Worm (Caenorhabditis elegans) whole organism, L2 larva: ENCODE measurements around the gene R08C7.12.

ENCODE experiments used
- C34F6.9 ChIP-seq: fragments of 150-350 bp; optimal IDR thresholded peaks from 2 replicates; lab custom pipeline; 2014; ENCODE audit warnings: missing biosample characterization, missing genetic modification characterization
- F13H6.1 ChIP-seq: sonication (generic microtip); optimal IDR thresholded peaks from 2 replicates; lab custom pipeline; 2016; ENCODE audit warnings: missing genetic modification characterization, missing compliant biosample characterization
- R02D3.7 ChIP-seq: fragments of 150-350 bp; optimal IDR thresholded peaks from 2 replicates; lab custom pipeline; 2014; ENCODE audit warnings: missing biosample characterization, missing genetic modification characterization
- Y55F3AM.14 ChIP-seq: fragments of 200-800 bp; sonication (Bioruptor generic); optimal IDR thresholded peaks from 2 replicates; lab custom pipeline; 2018; ENCODE audit warnings: mild to moderate bottlenecking, missing genetic modification characterization, missing compliant biosample characterization
- ZK546.5 ChIP-seq: sonication (generic microtip); optimal IDR thresholded peaks from 2 replicates; lab custom pipeline; 2017; ENCODE audit warnings: missing biosample characterization, missing genetic modification characterization
- aly-2 ChIP-seq: fragments of 150-350 bp; optimal IDR thresholded peaks from 2 replicates; lab custom pipeline; 2014; ENCODE audit warnings: missing biosample characterization, missing genetic modification characterization
- ama-1 ChIP-seq: fragments of 150-350 bp; optimal IDR thresholded peaks from 2 replicates; lab custom pipeline; 2018; ENCODE audit warnings: inconsistent platforms
- blmp-1 ChIP-seq: sonication (generic microtip); optimal IDR thresholded peaks from 2 replicates; lab custom pipeline; 2017; ENCODE audit warnings: missing genetic modification characterization, mild to moderate bottlenecking, missing compliant biosample characterization, antibody characterized with exemption, moderate library complexity; ENCODE audit not compliant: insufficient read depth
- ceh-16 ChIP-seq: fragments of 150-350 bp; optimal IDR thresholded peaks from 2 replicates; lab custom pipeline; 2014; ENCODE audit warnings: missing biosample characterization, missing genetic modification characterization
- crh-2 ChIP-seq: sonication (generic microtip); optimal IDR thresholded peaks from 2 replicates; lab custom pipeline; 2017; ENCODE audit warnings: missing biosample characterization, missing genetic modification characterization
- dmd-4 ChIP-seq: sonication (generic microtip); optimal IDR thresholded peaks from 2 replicates; lab custom pipeline; 2017; ENCODE audit warnings: missing biosample characterization, missing genetic modification characterization
- egl-27 ChIP-seq: sonication (generic microtip); optimal IDR thresholded peaks from 3 replicates; lab custom pipeline; 2017; ENCODE audit warnings: missing biosample characterization, missing genetic modification reagents, missing genetic modification characterization
- elt-1 ChIP-seq: fragments of 150-350 bp; optimal IDR thresholded peaks from 2 replicates; lab custom pipeline; 2014; ENCODE audit warnings: missing biosample characterization, missing genetic modification characterization
- fos-1 ChIP-seq: fragments of 150-350 bp; optimal IDR thresholded peaks from 2 replicates; lab custom pipeline; 2014; ENCODE audit warnings: missing biosample characterization, missing genetic modification characterization
- gmeb-1 ChIP-seq: fragments of 150-350 bp; optimal IDR thresholded peaks from 2 replicates; lab custom pipeline; 2014; ENCODE audit warnings: missing biosample characterization, missing genetic modification characterization
- lin-11 ChIP-seq: fragments of 150-350 bp; sonication (generic microtip); optimal IDR thresholded peaks from 2 replicates; lab custom pipeline; 2014; ENCODE audit warnings: missing biosample characterization, missing genetic modification characterization, inconsistent platforms, mixed read lengths
- lin-13 ChIP-seq: fragments of 150-350 bp; optimal IDR thresholded peaks from 2 replicates; lab custom pipeline; 2014; ENCODE audit warnings: missing biosample characterization, missing genetic modification reagents, missing genetic modification characterization
- lin-39 ChIP-seq: fragments of 150-350 bp; optimal IDR thresholded peaks from 2 replicates; lab custom pipeline; 2014; ENCODE audit warnings: missing biosample characterization, missing genetic modification reagents, missing genetic modification characterization
- lsy-2 ChIP-seq, 2 experiments: fragments of 150-350 bp in 1 of 2; sonication (generic microtip) in 1 of 2; optimal IDR thresholded peaks; 2 replicates each; lab custom pipeline; 2014 to 2017; ENCODE audit warnings: missing biosample characterization in 2 of 2, missing genetic modification characterization in 2 of 2
- mab-5 ChIP-seq: fragments of 150-350 bp; optimal IDR thresholded peaks from 2 replicates; lab custom pipeline; 2014; ENCODE audit warnings: missing biosample characterization, missing genetic modification characterization
- mbf-1 ChIP-seq: sonication (generic microtip); optimal IDR thresholded peaks from 2 replicates; lab custom pipeline; 2017; ENCODE audit warnings: missing biosample characterization, missing genetic modification characterization
- nhr-10 ChIP-seq: sonication (generic microtip); optimal IDR thresholded peaks from 2 replicates; lab custom pipeline; 2017; ENCODE audit warnings: missing biosample characterization, missing genetic modification characterization
- nhr-12 ChIP-seq: fragments of 150-350 bp; optimal IDR thresholded peaks from 2 replicates; lab custom pipeline; 2014; ENCODE audit warnings: missing biosample characterization, missing genetic modification characterization
- nhr-129 ChIP-seq: fragments of 150-350 bp; optimal IDR thresholded peaks from 2 replicates; lab custom pipeline; 2014; ENCODE audit warnings: missing biosample characterization, missing genetic modification characterization
- nhr-21 ChIP-seq: fragments of 150-350 bp; optimal IDR thresholded peaks from 2 replicates; lab custom pipeline; 2014; ENCODE audit warnings: missing biosample characterization, missing genetic modification characterization
- nhr-23 ChIP-seq: fragments of 150-350 bp; optimal IDR thresholded peaks from 2 replicates; lab custom pipeline; 2014; ENCODE audit warnings: missing biosample characterization, missing genetic modification reagents, missing genetic modification characterization
- nhr-237 ChIP-seq: fragments of 150-350 bp; optimal IDR thresholded peaks from 2 replicates; lab custom pipeline; 2014; ENCODE audit warnings: missing biosample characterization, missing genetic modification characterization
- nhr-25 ChIP-seq: fragments of 150-350 bp; sonication (generic microtip); optimal IDR thresholded peaks from 3 replicates; lab custom pipeline; 2014; ENCODE audit warnings: missing biosample characterization, missing genetic modification characterization
- nhr-6 ChIP-seq: fragments of 150-350 bp; optimal IDR thresholded peaks from 2 replicates; lab custom pipeline; 2014; ENCODE audit warnings: missing biosample characterization, missing genetic modification characterization
- nhr-77 ChIP-seq: fragments of 150-350 bp; optimal IDR thresholded peaks from 2 replicates; lab custom pipeline; 2014; ENCODE audit warnings: missing biosample characterization, missing genetic modification characterization
- peb-1 ChIP-seq: fragments of 150-350 bp; optimal IDR thresholded peaks from 2 replicates; lab custom pipeline; 2014; ENCODE audit warnings: missing biosample characterization, missing genetic modification characterization
- sem-4 ChIP-seq: fragments of 150-350 bp; optimal IDR thresholded peaks from 2 replicates; lab custom pipeline; 2014; ENCODE audit warnings: missing biosample characterization, missing genetic modification reagents, missing genetic modification characterization
- skn-1 ChIP-seq: sonication (generic microtip); optimal IDR thresholded peaks from 2 replicates; lab custom pipeline; 2017; ENCODE audit warnings: missing biosample characterization, missing genetic modification characterization
- sma-3 ChIP-seq: sonication (generic microtip); optimal IDR thresholded peaks from 2 replicates; lab custom pipeline; 2016; ENCODE audit warnings: missing genetic modification reagents, missing genetic modification characterization, missing compliant biosample characterization
- sma-9 ChIP-seq, 2 experiments: fragments of 150-350 bp in 1 of 2; sonication (generic microtip) in 1 of 2; optimal IDR thresholded peaks; 2 replicates each; lab custom pipeline; 2014 to 2016; ENCODE audit warnings: missing genetic modification characterization in 2 of 2, mild to moderate bottlenecking in 1 of 2, missing biosample characterization in 1 of 2, missing compliant biosample characterization in 1 of 2, missing genetic modification reagents in 1 of 2, moderate library complexity in 1 of 2
- snpc-4 ChIP-seq: fragments of 150-350 bp; optimal IDR thresholded peaks from 2 replicates; lab custom pipeline; 2014; ENCODE audit warnings: missing biosample characterization, missing genetic modification characterization
- unc-55 ChIP-seq: fragments of 150-350 bp; sonication (generic microtip); optimal IDR thresholded peaks from 3 replicates; lab custom pipeline; 2014; ENCODE audit warnings: missing biosample characterization, missing genetic modification reagents, missing genetic modification characterization
- unc-62 ChIP-seq: fragments of 150-350 bp; optimal IDR thresholded peaks from 2 replicates; lab custom pipeline; 2014; ENCODE audit warnings: missing biosample characterization, missing genetic modification reagents, missing genetic modification characterization
- zag-1 ChIP-seq: fragments of 150-350 bp; optimal IDR thresholded peaks from 2 replicates; lab custom pipeline; 2014; ENCODE audit warnings: missing biosample characterization, missing genetic modification characterization
- ztf-1 ChIP-seq: fragments of 200-800 bp; sonication (Bioruptor generic); conservative IDR thresholded peaks from 2 replicates; pipeline ENCODE4 v1.3.6; 2022; ENCODE audit warnings: missing genetic modification characterization, missing compliant biosample characterization
- ztf-11 ChIP-seq: sonication (generic microtip); optimal IDR thresholded peaks from 2 replicates; lab custom pipeline; 2017; ENCODE audit warnings: missing biosample characterization, missing genetic modification characterization
- ztf-4 ChIP-seq: fragments of 150-350 bp; optimal IDR thresholded peaks from 2 replicates; lab custom pipeline; 2014; ENCODE audit warnings: missing biosample characterization, missing genetic modification characterization

R08C7.12 gene

DNA sequence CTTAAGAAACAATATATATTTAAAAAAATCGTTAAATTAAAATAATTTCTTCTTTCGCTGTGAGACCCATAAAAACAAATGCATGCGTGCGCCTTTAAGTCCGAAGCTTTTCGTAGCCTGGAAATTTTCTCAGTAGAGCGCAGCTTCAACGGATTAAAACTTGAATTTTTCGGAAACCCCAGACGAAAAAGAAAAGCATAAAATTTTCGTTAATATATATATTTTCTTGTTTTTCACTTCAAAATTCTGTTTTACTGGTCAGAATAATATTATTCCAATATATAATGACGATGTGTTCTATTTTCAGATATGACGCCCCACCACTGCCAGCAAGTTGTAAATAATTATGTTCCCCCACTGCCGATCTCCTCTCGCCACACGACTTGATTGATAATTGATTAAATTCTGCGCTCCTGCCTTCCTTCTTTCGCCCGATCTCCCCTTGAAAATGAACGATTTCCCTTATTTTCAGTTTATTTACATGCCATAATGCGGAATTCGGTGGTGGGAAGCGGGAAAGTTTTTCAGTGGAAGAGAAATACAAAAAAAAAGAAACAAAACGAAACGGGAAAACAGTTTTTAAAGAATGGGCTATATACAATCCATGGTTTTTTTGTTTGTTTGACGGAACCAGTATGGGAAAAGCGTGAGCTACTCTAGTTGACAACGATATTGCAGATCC, 18.6 kb downstream of the R08C7.12 start:
- TF ChIP-seq C34F6.9 (tag; lab: Kevin White, UChicago) (peak; percentile 27), lsy-2 (tag; optimal IDR thresholded peaks at IDR 0.05; lab: Kevin White, UChicago) (peak in 1 of 2 experiments; percentile 37), sem-4 (tag; lab: Kevin White, UChicago) (peak; percentile 36), egl-27 (tag; lab: Kevin White, UChicago) (no peak), ztf-4 (tag; lab: Kevin White, UChicago) (peak; percentile 2), dmd-4 (tag; lab: Kevin White, UChicago) (no peak), nhr-129 (tag; lab: Kevin White, UChicago) (peak; percentile 65), peb-1 (no peak), unc-62 (GFP tag; lab: Kevin White, UChicago) (no peak), nhr-77 (tag; lab: Kevin White, UChicago) (no peak), lin-11 (no peak), snpc-4 (tag; lab: Kevin White, UChicago) (no peak), sma-3 (no peak), F13H6.1 (tag; lab: Kevin White, UChicago) (no peak), lin-13 (GFP tag; lab: Kevin White, UChicago) (peak; percentile 47), ama-1 (lab: Kevin White, UChicago) (peak; percentile 97), sma-9 (GFP tag; optimal IDR thresholded peaks at IDR 0.05; lab: Kevin White, UChicago) (no peak), sma-9 (tag; optimal IDR thresholded peaks at IDR 0.05; lab: Kevin White, UChicago) (no peak), ZK546.5 (no peak), skn-1 (no peak), crh-2 (tag; lab: Kevin White, UChicago) (peak; percentile 16), mab-5 (tag; lab: Kevin White, UChicago) (no peak), nhr-21 (tag; lab: Kevin White, UChicago) (peak; percentile 48), gmeb-1 (tag; lab: Kevin White, UChicago) (no peak), ztf-11 (tag; lab: Kevin White, UChicago) (no peak), R02D3.7 (tag; lab: Kevin White, UChicago) (no peak), nhr-237 (tag; lab: Kevin White, UChicago) (no peak), Y55F3AM.14 (GFP tag; lab: Kevin White, UChicago) (peak; percentile 54)
- TF ChIP-seq, all 48 proteins: peak for 10

- TF ChIP-seq ama-1 (lab: Kevin White, UChicago): peak; percentile 59
- peak; percentile 11 for TF ChIP-seq Y55F3AM.14 (GFP tag; lab: Kevin White, UChicago)
- TF ChIP-seq elt-1 (tag; lab: Kevin White, UChicago): no peak
- TF ChIP-seq F13H6.1 (tag; lab: Kevin White, UChicago): no peak
- TF ChIP-seq ZK546.5: no peak
- no peak for TF ChIP-seq nhr-10 (tag; lab: Kevin White, UChicago)
These were observed 19.5 kb downstream of the R08C7.12 start for ce11 chrIV:4469055-4469454.

DNA sequence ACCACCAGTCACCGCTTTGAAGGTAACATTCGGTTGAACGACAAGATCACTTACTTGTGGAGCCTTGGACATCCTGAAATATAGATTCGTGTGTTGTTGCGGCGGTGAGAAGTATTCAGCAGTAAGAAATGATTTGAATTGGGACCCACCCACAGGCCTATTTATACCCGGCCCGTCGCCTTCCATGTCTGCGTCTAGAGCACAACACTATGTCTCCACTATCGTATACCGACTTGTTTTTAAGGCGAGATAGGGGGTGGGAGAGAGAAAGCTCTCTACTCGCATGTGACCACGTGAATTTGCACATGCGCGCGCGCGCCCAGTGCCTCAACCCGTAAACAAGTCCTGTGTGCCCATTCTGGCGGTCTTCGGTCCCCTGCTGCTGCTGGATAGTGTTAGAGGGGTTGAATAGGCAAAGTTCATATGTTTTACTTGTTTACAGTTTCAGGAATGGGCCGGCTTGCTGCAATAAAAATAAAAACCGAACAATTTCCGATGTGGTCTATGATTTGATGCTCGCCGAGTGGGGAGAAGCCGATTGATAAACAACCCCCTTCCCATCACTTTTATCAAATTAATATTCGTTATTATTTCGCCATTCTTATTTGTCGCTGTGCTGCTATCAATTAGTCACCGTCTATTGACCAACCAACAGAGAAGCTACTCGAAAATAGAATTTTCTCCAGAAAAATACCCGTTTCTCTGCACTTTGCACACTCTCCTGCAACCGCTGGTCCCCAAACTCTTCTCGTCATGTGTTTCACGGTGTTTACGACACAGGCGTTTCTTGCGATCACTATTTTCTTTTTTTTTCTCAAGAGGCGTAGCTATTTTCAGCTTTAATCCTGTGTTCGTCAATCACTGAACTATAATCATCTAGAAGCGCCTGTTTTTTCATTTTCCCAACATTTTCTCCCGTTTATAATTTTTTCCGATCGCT, 20.5 kb downstream of the R08C7.12 start:
- TF ChIP-seq nhr-25 (no peak), R02D3.7 (tag; lab: Kevin White, UChicago) (no peak), mbf-1 (tag; lab: Kevin White, UChicago) (no peak), nhr-6 (tag; lab: Kevin White, UChicago) (no peak), unc-55 (GFP tag; lab: Kevin White, UChicago) (peak; percentile 44), fos-1 (tag; lab: Kevin White, UChicago) (peak; percentile 38), Y55F3AM.14 (GFP tag; lab: Kevin White, UChicago) (peak; percentile 57), F13H6.1 (tag; lab: Kevin White, UChicago) (peak; percentile 64), sma-9 (GFP tag; optimal IDR thresholded peaks at IDR 0.05; lab: Kevin White, UChicago) (peak; percentile 71), sma-9 (tag; optimal IDR thresholded peaks at IDR 0.05; lab: Kevin White, UChicago) (no peak), nhr-23 (tag; lab: Kevin White, UChicago) (no peak), ama-1 (lab: Kevin White, UChicago) (peak; percentile 52), ceh-16 (tag; lab: Kevin White, UChicago) (no peak), crh-2 (tag; lab: Kevin White, UChicago) (peak; percentile 70), elt-1 (tag; lab: Kevin White, UChicago) (no peak), lin-39 (no peak), ZK546.5 (no peak), nhr-21 (tag; lab: Kevin White, UChicago) (peak; percentile 18), nhr-129 (tag; lab: Kevin White, UChicago) (peak; percentile 89), lin-13 (GFP tag; lab: Kevin White, UChicago) (no peak), skn-1 (peak; percentile 26), lin-11 (peak; percentile 88), aly-2 (tag; lab: Kevin White, UChicago) (no peak), blmp-1 (tag; lab: Kevin White, UChicago) (no peak), nhr-237 (tag; lab: Kevin White, UChicago) (no peak), gmeb-1 (tag; lab: Kevin White, UChicago) (peak; percentile 23), lsy-2 (tag; optimal IDR thresholded peaks at IDR 0.05; lab: Kevin White, UChicago) (peak; percentile 2 to 74), peb-1 (no peak), sma-3 (peak; percentile 9), ztf-1 (GFP tag; lab: Robert Waterston, UW) (no peak), sem-4 (tag; lab: Kevin White, UChicago) (peak; percentile 29), egl-27 (tag; lab: Kevin White, UChicago) (no peak), zag-1 (tag; lab: Kevin White, UChicago) (peak; percentile 14), mab-5 (tag; lab: Kevin White, UChicago) (no peak), nhr-12 (tag; lab: Kevin White, UChicago) (no peak)
